Worm (Caenorhabditis elegans) whole organism, L4/young adult: Measurements from ENCODE around the gene Y116A8C.43.

Source experiments
- W03F9.2 ChIP-seq: fragments of 150-350 bp; optimal IDR thresholded peaks from 2 replicates; lab custom pipeline; 2014; ENCODE audit warnings: missing biosample characterization, missing genetic modification characterization
- dao-5 ChIP-seq: sonication (generic microtip); optimal IDR thresholded peaks from 2 replicates; lab custom pipeline; 2016; ENCODE audit warnings: missing genotype, missing genetic modification characterization, moderate library complexity, missing compliant biosample characterization
- him-1 ChIP-seq: sonication (generic microtip); optimal IDR thresholded peaks from 2 replicates; lab custom pipeline; 2016; ENCODE audit warnings: missing genotype, missing genetic modification reagents, missing genetic modification characterization, missing compliant biosample characterization

ce11 chrIV:17121058-17121773, 32.6 kb downstream of the Y116A8C.43 start:
- TF ChIP-seq him-1 (no peak), dao-5 (tag; lab: Kevin White, UChicago) (no peak), W03F9.2 (no peak)
